Worm (Caenorhabditis elegans) whole organism, mixed stage, embryonic: ENCODE results near the gene K10C2.8.

ENCODE experiments used
- M03D4.4 ChIP-seq: sonication (generic microtip); optimal IDR thresholded peaks from 2 replicates; lab custom pipeline; 2017; ENCODE audit warnings: mild to moderate bottlenecking, missing genetic modification characterization, missing compliant biosample characterization
- blmp-1 ChIP-seq: fragments of 150-350 bp; optimal IDR thresholded peaks from 2 replicates; lab custom pipeline; 2014; ENCODE audit warnings: missing biosample characterization, missing genetic modification characterization
- ceh-39 ChIP-seq: fragments of 150-350 bp; optimal IDR thresholded peaks from 2 replicates; lab custom pipeline; 2014; ENCODE audit warnings: missing biosample characterization, missing genetic modification characterization
- ceh-43 ChIP-seq: fragments of 200-800 bp; sonication (Bioruptor generic); optimal IDR thresholded peaks from 2 replicates; lab custom pipeline; 2018; ENCODE audit warnings: mild to moderate bottlenecking, missing genetic modification characterization, moderate library complexity, missing compliant biosample characterization
- ceh-83 ChIP-seq: fragments of 200-800 bp; sonication (Bioruptor generic); optimal IDR thresholded peaks from 2 replicates; lab custom pipeline; 2018; ENCODE audit warnings: mild to moderate bottlenecking, missing genetic modification characterization, missing compliant biosample characterization
- ces-1 ChIP-seq: fragments of 150-350 bp; optimal IDR thresholded peaks from 2 replicates; lab custom pipeline; 2014; ENCODE audit warnings: missing biosample characterization, missing genetic modification reagents, missing genetic modification characterization
- cnd-1 ChIP-seq: fragments of 200-800 bp; sonication (Bioruptor generic); optimal IDR thresholded peaks from 2 replicates; lab custom pipeline; 2018; ENCODE audit warnings: mild to moderate bottlenecking, missing genetic modification characterization, missing compliant biosample characterization
- drap-1 ChIP-seq: fragments of 200-800 bp; sonication (Bioruptor generic); optimal IDR thresholded peaks from 3 replicates; lab custom pipeline; 2018; ENCODE audit warnings: mild to moderate bottlenecking, missing genetic modification characterization, missing compliant biosample characterization
- elt-1 ChIP-seq: sonication (generic microtip); optimal IDR thresholded peaks from 2 replicates; lab custom pipeline; 2017; ENCODE audit warnings: missing genetic modification characterization, mild to moderate bottlenecking, missing compliant biosample characterization, antibody characterized with exemption, moderate library complexity, borderline replicate concordance; ENCODE audit not compliant: insufficient read depth
- elt-3 ChIP-seq: fragments of 150-350 bp; optimal IDR thresholded peaks from 2 replicates; lab custom pipeline; 2014; ENCODE audit warnings: missing biosample characterization, missing genetic modification characterization
- flh-1 ChIP-seq: fragments of 200-800 bp; sonication (Bioruptor generic); optimal IDR thresholded peaks from 2 replicates; lab custom pipeline; 2018; ENCODE audit warnings: mild to moderate bottlenecking, missing genetic modification characterization, moderate library complexity, missing compliant biosample characterization
- ham-2 ChIP-seq: fragments of 200-800 bp; sonication (Bioruptor generic); optimal IDR thresholded peaks from 2 replicates; lab custom pipeline; 2018; ENCODE audit warnings: mild to moderate bottlenecking, missing genetic modification characterization, missing compliant biosample characterization
- hlh-1 ChIP-seq: fragments of 150-350 bp; optimal IDR thresholded peaks from 2 replicates; lab custom pipeline; 2014; ENCODE audit warnings: missing biosample characterization, missing genetic modification reagents, missing genetic modification characterization
- lsy-2 ChIP-seq: fragments of 150-350 bp; optimal IDR thresholded peaks from 2 replicates; lab custom pipeline; 2014; ENCODE audit warnings: missing biosample characterization, missing genetic modification characterization
- mab-5 ChIP-seq: fragments of 150-350 bp; optimal IDR thresholded peaks from 2 replicates; lab custom pipeline; 2014; ENCODE audit warnings: missing biosample characterization, missing genetic modification characterization
- mep-1 ChIP-seq: fragments of 150-350 bp; optimal IDR thresholded peaks from 2 replicates; lab custom pipeline; 2017; ENCODE audit warnings: missing biosample characterization, missing genetic modification reagents, missing genetic modification characterization, inconsistent platforms
- mls-2 ChIP-seq: sonication (generic microtip); optimal IDR thresholded peaks from 2 replicates; lab custom pipeline; 2016; ENCODE audit warnings: mild to moderate bottlenecking, missing genetic modification characterization, moderate library complexity, missing compliant biosample characterization
- nhr-12 ChIP-seq: fragments of 150-350 bp; optimal IDR thresholded peaks from 2 replicates; lab custom pipeline; 2014; ENCODE audit warnings: missing biosample characterization, missing genetic modification characterization
- nhr-2 ChIP-seq: fragments of 150-350 bp; optimal IDR thresholded peaks from 2 replicates; lab custom pipeline; 2014; ENCODE audit warnings: missing biosample characterization, missing genetic modification characterization
- nhr-237 ChIP-seq: fragments of 150-350 bp; optimal IDR thresholded peaks from 2 replicates; lab custom pipeline; 2014; ENCODE audit warnings: missing biosample characterization, missing genetic modification characterization
- nhr-28 ChIP-seq: fragments of 150-350 bp; optimal IDR thresholded peaks from 2 replicates; lab custom pipeline; 2014; ENCODE audit warnings: missing biosample characterization, missing genetic modification characterization
- pha-4 ChIP-seq: fragments of 150-350 bp; optimal IDR thresholded peaks from 2 replicates; lab custom pipeline; 2018; ENCODE audit warnings: missing biosample characterization, missing genetic modification reagents, missing genetic modification characterization
- sem-2 ChIP-seq: fragments of 200-800 bp; sonication (Bioruptor generic); optimal IDR thresholded peaks from 2 replicates; lab custom pipeline; 2018; ENCODE audit warnings: mild to moderate bottlenecking, missing genetic modification characterization, missing compliant biosample characterization
- snpc-4 ChIP-seq: fragments of 150-350 bp; optimal IDR thresholded peaks from 2 replicates; lab custom pipeline; 2014; ENCODE audit warnings: missing biosample characterization, missing genetic modification characterization
- tbx-8 ChIP-seq: fragments of 200-800 bp; sonication (Bioruptor generic); optimal IDR thresholded peaks from 2 replicates; lab custom pipeline; 2018; ENCODE audit warnings: mild to moderate bottlenecking, missing genetic modification characterization, moderate library complexity, missing compliant biosample characterization
- unc-39 ChIP-seq: fragments of 150-350 bp; optimal IDR thresholded peaks from 2 replicates; lab custom pipeline; 2014; ENCODE audit warnings: missing biosample characterization, missing genetic modification characterization
- unc-62 ChIP-seq: fragments of 150-350 bp; optimal IDR thresholded peaks from 2 replicates; lab custom pipeline; 2014; ENCODE audit warnings: missing biosample characterization, missing genetic modification reagents, missing genetic modification characterization
- zip-8 ChIP-seq: fragments of 150-350 bp; optimal IDR thresholded peaks from 2 replicates; lab custom pipeline; 2014; ENCODE audit warnings: missing biosample characterization, missing genetic modification characterization
- ztf-11 ChIP-seq: fragments of 150-350 bp; optimal IDR thresholded peaks from 2 replicates; lab custom pipeline; 2014; ENCODE audit warnings: missing biosample characterization, missing genetic modification characterization

The K10C2.8 gene

DNA sequence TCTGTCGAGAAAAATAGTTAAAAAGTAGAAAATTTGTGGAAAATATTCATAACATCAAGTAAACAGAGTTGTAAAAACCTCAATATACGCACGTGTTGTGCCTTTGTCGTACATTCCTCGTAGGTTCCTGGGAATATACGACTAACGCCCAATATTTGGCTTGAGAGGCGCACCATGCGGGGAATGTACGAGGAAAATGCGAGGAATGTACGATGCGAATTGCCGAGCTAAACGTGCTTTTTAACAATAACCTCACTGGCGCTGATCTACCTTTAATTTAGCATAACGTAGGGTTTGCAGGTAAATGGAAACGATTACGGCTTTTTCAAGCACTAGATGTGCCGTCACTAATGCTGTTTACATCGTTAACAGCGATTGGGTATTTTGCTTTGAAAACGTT is 31.1 kb upstream of the K10C2.8 start, which contains the start of gene C15B12.9:
Gene C15B12.9 (plus strand): TSS at position 301 of the 400 bp plus-strand sequence.
- no peak for TF ChIP-seq elt-1 (tag; lab: Kevin White, UChicago)
- TF ChIP-seq mep-1 (tag; lab: Kevin White, UChicago) = no peak
- no peak for TF ChIP-seq snpc-4 (tag; lab: Kevin White, UChicago)
- no peak for TF ChIP-seq ham-2 (GFP tag; lab: Kevin White, UChicago)
- TF ChIP-seq elt-3 (tag; lab: Kevin White, UChicago) = no peak
- TF ChIP-seq nhr-28 (tag; lab: Kevin White, UChicago) = no peak
- TF ChIP-seq ceh-83 (GFP tag; lab: Kevin White, UChicago) = no peak
- no peak for TF ChIP-seq cnd-1 (tag; lab: Kevin White, UChicago)
- TF ChIP-seq, all 35 proteins: peak for 0

DNA sequence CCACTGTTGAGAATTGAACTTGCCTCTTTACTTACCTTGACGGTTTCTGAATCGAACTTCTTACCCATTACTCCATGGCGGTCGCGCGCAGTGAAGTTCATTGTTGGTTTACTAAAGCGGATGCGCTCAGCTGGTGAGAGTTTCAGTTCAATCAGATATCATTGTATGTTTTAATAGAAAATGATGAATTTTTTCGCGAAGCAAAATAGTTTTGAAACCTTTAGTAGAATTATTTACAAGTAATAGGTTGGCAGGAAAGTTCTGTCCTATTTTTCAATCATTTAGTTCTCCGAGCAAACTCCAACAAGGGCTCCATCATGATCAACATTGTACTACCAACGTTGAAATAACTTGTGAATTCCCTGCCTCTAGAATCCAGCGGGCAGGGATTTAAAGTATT is 30.0 kb upstream of the K10C2.8 start, which contains the start of gene C15B12.3:
Gene C15B12.3 (minus strand): TSS at position 101 of the 400 bp plus-strand sequence.
- TF ChIP-seq flh-1 = no peak
- TF ChIP-seq M03D4.4 (tag; lab: Kevin White, UChicago) = no peak
- TF ChIP-seq tbx-8 (GFP tag; lab: Kevin White, UChicago) = no peak
- TF ChIP-seq hlh-1 (tag; lab: Kevin White, UChicago) = no peak
- no peak for TF ChIP-seq nhr-237 (tag; lab: Kevin White, UChicago)

DNA sequence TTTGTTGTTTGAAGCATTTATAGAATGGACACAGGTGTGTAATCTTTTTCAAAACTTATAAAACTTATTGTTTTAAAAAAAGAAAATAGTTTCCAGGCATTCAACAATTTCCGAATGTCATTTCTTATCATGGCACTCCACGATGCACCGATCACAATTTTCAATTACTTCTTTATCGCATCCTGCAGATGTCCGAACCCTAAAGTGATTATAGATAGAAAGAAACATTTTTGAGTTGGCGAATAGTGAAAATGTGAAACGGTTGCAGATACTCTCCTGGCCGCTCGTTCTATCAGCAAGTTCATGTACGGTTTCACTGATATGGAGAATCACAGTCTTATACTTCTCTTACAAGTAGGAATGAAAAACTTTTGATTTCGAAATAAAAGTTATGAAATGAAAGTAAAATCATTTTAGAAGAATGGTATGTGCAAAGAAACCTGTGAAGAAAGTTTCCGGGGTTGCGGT is 25.6 kb upstream of the K10C2.8 start, which contains the start of gene C15B12.2:
Gene C15B12.2 (plus strand): TSS at position 418 of the 468 bp plus-strand sequence.
- TF ChIP-seq ceh-83 (GFP tag; lab: Kevin White, UChicago) (no peak), unc-39 (tag; lab: Kevin White, UChicago) (no peak), lsy-2 (tag; lab: Kevin White, UChicago) (no peak), drap-1 (GFP tag; lab: Kevin White, UChicago) (no peak), nhr-12 (no peak), M03D4.4 (tag; lab: Kevin White, UChicago) (no peak), cnd-1 (tag; lab: Kevin White, UChicago) (no peak), elt-3 (tag; lab: Kevin White, UChicago) (no peak), pha-4 (no peak), snpc-4 (tag; lab: Kevin White, UChicago) (no peak), mab-5 (tag; lab: Kevin White, UChicago) (no peak), ham-2 (GFP tag; lab: Kevin White, UChicago) (no peak), flh-1 (no peak), mls-2 (no peak), ces-1 (GFP tag; lab: Kevin White, UChicago) (no peak), sem-2 (no peak), ceh-39 (tag; lab: Kevin White, UChicago) (no peak), elt-1 (tag; lab: Kevin White, UChicago) (no peak), blmp-1 (tag; lab: Kevin White, UChicago) (no peak)
- TF ChIP-seq, all 35 proteins: peak for 0

DNA sequence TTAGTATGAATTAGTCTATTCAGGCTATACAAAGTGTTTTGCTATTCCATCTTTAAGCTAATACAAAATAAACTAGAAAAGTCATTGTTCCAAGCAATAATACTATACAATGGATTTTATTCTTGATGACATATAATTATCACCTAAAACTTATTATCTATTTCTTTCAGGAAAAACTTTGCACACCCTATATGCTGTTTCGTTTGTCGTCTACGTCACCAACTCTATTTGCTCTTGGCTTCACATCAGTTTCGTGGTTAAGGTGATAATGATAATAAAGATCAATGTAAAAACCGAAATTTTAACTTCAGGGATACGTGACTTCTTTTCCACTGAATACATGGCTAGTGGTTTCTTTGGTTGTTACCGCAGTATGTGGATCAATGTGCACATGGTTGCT is 25.0 kb upstream of the K10C2.8 start:
- TF ChIP-seq nhr-28 (tag; lab: Kevin White, UChicago) (no peak), elt-1 (tag; lab: Kevin White, UChicago) (no peak), elt-3 (tag; lab: Kevin White, UChicago) (no peak), ces-1 (GFP tag; lab: Kevin White, UChicago) (no peak), ceh-39 (tag; lab: Kevin White, UChicago) (no peak), flh-1 (no peak)

DNA sequence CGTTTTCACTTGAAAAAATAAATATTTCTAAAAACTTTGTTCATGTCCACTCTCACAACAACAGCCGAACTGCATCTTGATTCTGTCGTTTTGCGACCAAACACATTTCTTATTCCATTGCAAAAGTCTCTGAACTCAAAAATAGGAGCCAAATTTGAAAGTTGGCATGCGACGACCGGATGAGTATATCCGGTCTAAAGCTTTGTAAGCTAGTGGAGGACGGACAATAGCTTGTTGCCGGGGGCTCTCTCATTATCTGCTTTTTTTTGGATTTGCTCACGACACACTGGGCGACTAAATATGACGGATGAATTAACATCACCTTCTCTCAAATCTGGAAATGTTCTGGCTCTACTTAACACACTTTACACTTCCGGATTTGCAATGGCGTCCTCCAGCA is 24.3 kb upstream of the K10C2.8 start, which contains the start of gene K04E7.1:
Gene K04E7.1 (plus strand): TSS at position 301 of the 400 bp plus-strand sequence.
- TF ChIP-seq ceh-43 (GFP tag; lab: Kevin White, UChicago) (no peak), unc-62 (GFP tag; lab: Kevin White, UChicago) (no peak), hlh-1 (tag; lab: Kevin White, UChicago) (no peak), pha-4 (no peak), flh-1 (no peak), elt-3 (tag; lab: Kevin White, UChicago) (no peak), ztf-11 (tag; lab: Kevin White, UChicago) (no peak), elt-1 (tag; lab: Kevin White, UChicago) (no peak), ceh-39 (tag; lab: Kevin White, UChicago) (no peak), nhr-12 (no peak), nhr-2 (tag; lab: Kevin White, UChicago) (no peak), lsy-2 (tag; lab: Kevin White, UChicago) (no peak), zip-8 (tag; lab: Kevin White, UChicago) (no peak), ham-2 (GFP tag; lab: Kevin White, UChicago) (no peak)
